Worm (Caenorhabditis elegans) whole organism, L4/young adult: ENCODE data around the gene F55G11.6.

Experiments used
- W03F9.2 ChIP-seq: fragments of 150-350 bp; optimal IDR thresholded peaks from 2 replicates; lab custom pipeline; 2014; ENCODE audit warnings: missing biosample characterization, missing genetic modification characterization
- dao-5 ChIP-seq: sonication (generic microtip); optimal IDR thresholded peaks from 2 replicates; lab custom pipeline; 2016; ENCODE audit warnings: missing genotype, missing genetic modification characterization, moderate library complexity, missing compliant biosample characterization
- him-1 ChIP-seq: sonication (generic microtip); optimal IDR thresholded peaks from 2 replicates; lab custom pipeline; 2016; ENCODE audit warnings: missing genotype, missing genetic modification reagents, missing genetic modification characterization, missing compliant biosample characterization

F55G11.6 gene

ce11 chrIV:12946488-12946887 is 11.3 kb upstream of the F55G11.6 start, which contains the start of gene F55G11.1:
Gene F55G11.1 (minus strand): TSS chrIV:12946588.
- no peak for TF ChIP-seq dao-5 (tag; lab: Kevin White, UChicago)
- no peak for TF ChIP-seq him-1
- no peak for TF ChIP-seq W03F9.2

DNA sequence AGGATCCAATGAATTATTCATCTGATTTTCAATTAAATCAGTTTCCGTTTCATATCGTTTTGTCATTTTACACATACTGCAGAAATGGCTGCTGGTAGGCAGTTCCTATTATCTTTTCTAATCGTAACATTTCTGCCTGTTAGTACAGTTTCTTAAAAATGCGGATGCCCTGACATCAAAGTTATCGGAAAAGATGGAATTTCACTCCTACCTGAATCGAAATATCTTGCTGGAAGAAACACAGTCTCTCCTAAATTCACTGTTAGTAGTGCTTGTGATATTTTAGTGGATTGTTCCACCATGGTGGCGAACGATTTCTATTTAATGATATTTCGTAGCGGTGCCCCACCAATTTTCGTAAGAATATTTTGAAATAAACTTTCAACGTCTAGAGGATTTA is 9.4 kb upstream of the F55G11.6 start, which contains the start of gene F55G11.10:
TSS of gene F55G11.10 (plus strand) at position 301 of the 400 bp plus-strand sequence.
- no peak for TF ChIP-seq him-1
- TF ChIP-seq dao-5 (tag; lab: Kevin White, UChicago), result no peak
- no peak for TF ChIP-seq W03F9.2

DNA sequence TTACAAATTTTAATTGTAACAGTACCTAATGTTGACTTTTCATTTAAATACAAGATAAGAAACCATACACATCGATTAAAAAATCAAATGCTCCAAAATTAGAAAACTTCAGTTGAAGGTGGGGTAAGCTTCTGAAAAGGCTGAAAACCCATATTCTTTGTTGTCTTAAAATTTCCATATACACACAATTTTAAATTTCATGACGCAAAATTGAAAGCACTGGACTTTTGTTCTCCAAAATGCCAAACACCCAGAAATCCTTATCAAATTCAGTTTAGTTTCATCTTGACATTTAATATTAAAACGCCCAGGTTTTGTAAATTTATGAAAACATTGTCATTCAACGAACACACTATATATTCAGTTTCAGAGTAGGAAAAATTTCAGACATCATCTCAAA is 2.3 kb downstream of the F55G11.6 start, which contains the start of gene F55G11.7:
TSS of gene F55G11.7 (plus strand) at position 301 of the 400 bp plus-strand sequence.
- no peak for TF ChIP-seq W03F9.2
- no peak for TF ChIP-seq dao-5 (tag; lab: Kevin White, UChicago)
- TF ChIP-seq him-1, result no peak

DNA sequence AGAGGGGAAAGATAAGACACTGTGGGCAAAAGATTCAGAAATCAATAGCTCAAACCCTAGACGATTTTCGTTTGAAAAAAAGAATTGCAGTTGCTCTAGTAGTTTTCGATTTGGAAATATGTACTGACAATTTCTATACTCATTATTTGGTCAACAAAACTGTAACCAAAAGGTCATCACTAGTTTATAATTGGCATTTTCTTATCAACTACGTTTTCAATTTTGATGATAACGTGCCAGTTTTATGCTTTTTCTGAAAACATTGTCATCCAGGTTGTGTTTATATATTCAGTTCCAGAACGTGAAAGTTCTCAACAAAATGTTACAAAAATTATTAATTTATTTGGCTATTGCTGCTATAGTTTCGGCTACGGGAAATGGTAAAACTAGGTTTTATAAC is 4.7 kb downstream of the F55G11.6 start, which contains the start of gene F55G11.8:
TSS of gene F55G11.8 (plus strand) at position 245 of the 400 bp plus-strand sequence.
- TF ChIP-seq W03F9.2 (no peak), him-1 (no peak), dao-5 (tag; lab: Kevin White, UChicago) (no peak)

DNA sequence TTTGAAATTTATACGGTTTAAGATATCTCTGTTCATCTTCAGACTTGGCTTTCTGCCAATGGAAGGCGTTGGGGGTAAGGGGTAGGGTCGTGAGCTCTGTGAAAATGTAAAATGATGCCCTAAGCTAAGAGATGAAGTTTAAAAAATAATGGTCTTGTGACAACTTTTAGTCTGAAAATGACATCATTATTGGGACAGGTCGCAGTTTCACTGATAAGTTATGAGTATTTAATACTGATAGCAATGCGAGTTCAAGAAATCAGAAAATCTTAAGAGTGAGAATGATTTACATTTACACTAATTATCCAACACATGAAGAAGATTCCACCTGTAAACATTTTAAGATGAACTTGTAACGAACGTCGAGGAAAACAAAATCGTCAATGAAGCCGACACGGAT is 6.8 kb downstream of the F55G11.6 start:
- TF ChIP-seq W03F9.2 (no peak), dao-5 (tag; lab: Kevin White, UChicago) (no peak), him-1 (no peak)

- TF ChIP-seq dao-5 (tag; lab: Kevin White, UChicago) (no peak), W03F9.2 (no peak), him-1 (no peak)
These were observed 7.2 kb downstream of the F55G11.6 start, which contains the start of gene dod-22 for ce11 chrIV:12965074-12965473. Gene dod-22 (plus strand): TSS chrIV:12965374.

DNA sequence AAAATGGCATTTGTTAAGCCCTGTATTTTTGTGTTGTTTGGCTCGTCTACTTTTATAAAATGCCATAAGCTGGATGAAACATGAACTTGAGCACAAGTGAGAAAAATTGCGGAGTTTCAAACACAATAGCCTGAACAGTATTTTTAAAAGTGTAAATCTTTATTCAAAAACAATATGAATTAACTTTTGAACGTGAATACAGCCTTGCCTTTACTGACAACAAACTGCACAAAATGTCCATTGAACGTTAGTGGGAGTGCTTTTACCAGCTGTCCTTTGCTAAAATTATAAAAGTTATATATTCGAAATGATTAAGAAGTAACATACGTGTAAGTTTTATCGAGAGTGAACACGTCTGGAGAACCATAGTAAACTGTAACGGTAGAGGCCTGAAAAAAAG is 9.5 kb downstream of the F55G11.6 start:
- no peak for TF ChIP-seq dao-5 (tag; lab: Kevin White, UChicago)
- TF ChIP-seq W03F9.2, result no peak
- TF ChIP-seq him-1, result no peak

- no peak for TF ChIP-seq him-1
- no peak for TF ChIP-seq dao-5 (tag; lab: Kevin White, UChicago)
- TF ChIP-seq W03F9.2, result no peak
These were observed 11.3 kb downstream of the F55G11.6 start, which contains the start of gene F55G11.2 for ce11 chrIV:12969141-12969540. Gene F55G11.2 (minus strand): TSS chrIV:12969289.

- no peak for TF ChIP-seq W03F9.2
- TF ChIP-seq dao-5 (tag; lab: Kevin White, UChicago), result no peak
- TF ChIP-seq him-1, result no peak
These were observed 14.2 kb downstream of the F55G11.6 start for ce11 chrIV:12971994-12972520.

DNA sequence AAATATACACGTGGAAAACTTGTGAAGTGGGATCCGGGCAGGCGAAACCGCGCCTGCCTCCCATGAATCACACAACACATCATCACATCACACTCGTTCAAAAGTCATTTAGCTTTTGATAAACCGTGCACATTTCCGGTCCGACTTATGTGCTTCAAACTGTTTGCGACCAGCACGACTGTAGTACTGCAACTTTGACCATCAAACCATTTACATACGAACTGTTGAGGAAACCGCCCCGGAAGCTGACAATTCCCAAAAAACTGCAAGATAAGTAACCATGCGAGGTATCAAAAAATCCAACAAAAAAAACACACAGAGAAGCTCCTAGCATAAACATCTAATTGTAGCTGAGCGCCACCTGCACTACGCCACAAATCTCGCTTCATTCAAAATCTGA is 14.9 kb downstream of the F55G11.6 start:
- TF ChIP-seq dao-5 (tag; lab: Kevin White, UChicago) (no peak), W03F9.2 (no peak), him-1 (no peak)

DNA sequence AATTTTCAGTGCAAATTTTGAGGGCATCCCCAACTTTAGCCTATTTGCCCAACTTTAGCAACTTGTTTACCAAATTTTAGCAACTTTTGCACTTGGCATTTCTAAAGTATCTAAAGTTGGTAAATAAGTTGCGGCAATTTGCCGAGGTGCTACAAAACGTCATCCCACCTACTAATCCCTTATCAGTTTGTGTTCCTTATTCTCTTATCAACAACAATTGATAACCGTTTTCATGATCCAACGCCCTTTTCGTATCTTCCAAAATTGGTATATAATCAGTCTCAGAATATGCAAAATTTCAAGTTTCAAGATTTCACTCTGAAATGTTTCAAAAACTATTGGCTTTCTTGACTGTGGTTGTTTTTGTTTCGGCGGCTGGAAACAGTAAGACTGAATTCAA is 15.5 kb downstream of the F55G11.6 start, which contains the start of gene F55G11.4:
TSS of gene F55G11.4 (plus strand) at position 289 of the 400 bp plus-strand sequence.
- TF ChIP-seq him-1 (no peak), W03F9.2 (no peak), dao-5 (tag; lab: Kevin White, UChicago) (no peak)

ce11 chrIV:12975981-12976380 is 18.2 kb downstream of the F55G11.6 start, which contains the start of gene dod-17:
Gene dod-17 (plus strand): TSS chrIV:12976303.
- TF ChIP-seq W03F9.2 (no peak), dao-5 (tag; lab: Kevin White, UChicago) (no peak), him-1 (no peak)

DNA sequence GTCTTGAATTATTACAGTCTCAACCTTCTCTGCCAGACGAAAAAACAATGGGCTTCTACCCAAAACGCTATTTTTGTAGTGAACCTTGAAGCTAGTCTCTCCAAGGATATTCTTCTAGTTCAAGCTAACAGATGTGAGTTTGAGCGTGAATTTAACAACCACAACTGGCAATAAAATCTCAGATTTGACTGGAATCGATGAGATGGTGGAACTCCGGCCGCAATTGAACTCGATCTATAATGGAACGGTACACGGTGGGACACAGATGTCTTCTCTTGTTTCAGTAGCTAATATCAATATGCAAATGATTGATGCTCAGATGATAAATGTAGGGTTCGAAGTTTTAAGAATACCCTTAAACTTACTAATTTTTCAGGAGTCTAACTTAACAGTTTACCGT is 19.8 kb downstream of the F55G11.6 start:
- TF ChIP-seq W03F9.2 (no peak), him-1 (no peak), dao-5 (tag; lab: Kevin White, UChicago) (no peak)

DNA sequence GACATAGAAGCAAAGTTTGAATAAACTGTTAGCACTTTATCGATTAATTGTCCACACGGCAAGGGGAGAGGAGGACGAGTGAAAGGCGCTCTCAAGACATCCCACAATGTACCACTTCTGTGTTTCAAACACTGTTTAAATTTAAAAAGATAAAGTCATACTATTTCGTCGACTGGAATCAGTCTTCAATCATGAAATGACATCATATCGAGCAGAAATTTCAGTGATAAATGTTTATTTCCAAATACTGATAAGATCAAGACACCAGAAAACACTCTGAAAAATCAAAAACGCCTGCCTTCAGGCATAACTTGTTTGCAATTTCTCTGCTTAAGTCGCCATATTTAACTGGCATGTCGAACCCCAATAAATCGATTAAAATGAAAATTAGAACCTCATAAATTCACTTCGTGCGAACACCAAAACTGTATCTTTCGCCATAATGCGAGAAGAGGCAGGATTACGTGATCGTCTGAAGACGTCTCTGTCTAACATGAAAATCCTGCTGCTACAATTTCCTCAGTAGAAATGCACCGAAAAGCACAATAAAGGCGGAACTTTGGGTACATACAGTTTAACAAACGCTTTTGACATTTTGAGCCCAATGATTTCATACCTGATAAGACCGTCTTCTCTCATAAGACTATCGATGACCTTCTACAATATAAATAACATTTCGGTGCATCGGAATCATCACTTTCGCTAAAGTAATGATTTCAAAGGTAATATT is 20.6 kb downstream of the F55G11.6 start, which contains the start of gene K10D11.2:
TSS of gene K10D11.2 (plus strand) at position 680 of the 730 bp plus-strand sequence.
- TF ChIP-seq him-1, result no peak

DNA sequence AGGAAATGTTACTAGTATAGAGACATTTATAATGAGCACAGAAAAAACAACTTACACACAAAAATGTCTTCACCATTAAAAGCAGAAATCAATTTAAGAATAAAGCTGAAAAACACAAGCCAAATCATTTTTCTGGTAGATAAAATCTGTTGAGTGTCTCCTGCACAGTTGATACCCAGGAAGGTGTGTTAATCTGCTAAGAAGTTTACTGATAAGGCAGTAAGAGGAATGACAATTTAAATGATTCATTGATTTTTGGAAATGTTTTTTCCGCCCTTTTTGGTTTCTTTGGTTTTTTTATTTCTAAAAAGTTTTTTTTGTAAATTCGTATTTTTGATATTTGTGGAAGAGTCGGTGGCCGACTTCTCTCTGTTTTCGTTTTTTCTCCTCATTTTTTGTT is 28.1 kb downstream of the F55G11.6 start, which contains the start of gene K10D11.3:
TSS of gene K10D11.3 (minus strand) at position 174 of the 400 bp plus-strand sequence.
- TF ChIP-seq W03F9.2, result no peak
- no peak for TF ChIP-seq dao-5 (tag; lab: Kevin White, UChicago)
- TF ChIP-seq him-1, result no peak
